Worm (Caenorhabditis elegans) whole organism, L2 larva: Measurements from ENCODE around the gene F47B7.2.

Experiments
- aly-2 ChIP-seq: fragments of 150-350 bp; optimal IDR thresholded peaks from 2 replicates; lab custom pipeline; 2014; ENCODE audit warnings: missing biosample characterization, missing genetic modification characterization
- ama-1 ChIP-seq: fragments of 150-350 bp; optimal IDR thresholded peaks from 2 replicates; lab custom pipeline; 2018; ENCODE audit warnings: inconsistent platforms
- crh-2 ChIP-seq: sonication (generic microtip); optimal IDR thresholded peaks from 2 replicates; lab custom pipeline; 2017; ENCODE audit warnings: missing biosample characterization, missing genetic modification characterization
- nhr-12 ChIP-seq: fragments of 150-350 bp; optimal IDR thresholded peaks from 2 replicates; lab custom pipeline; 2014; ENCODE audit warnings: missing biosample characterization, missing genetic modification characterization
- snpc-4 ChIP-seq: fragments of 150-350 bp; optimal IDR thresholded peaks from 2 replicates; lab custom pipeline; 2014; ENCODE audit warnings: missing biosample characterization, missing genetic modification characterization
- zag-1 ChIP-seq: fragments of 150-350 bp; optimal IDR thresholded peaks from 2 replicates; lab custom pipeline; 2014; ENCODE audit warnings: missing biosample characterization, missing genetic modification characterization
- ztf-11 ChIP-seq: sonication (generic microtip); optimal IDR thresholded peaks from 2 replicates; lab custom pipeline; 2017; ENCODE audit warnings: missing biosample characterization, missing genetic modification characterization

DNA sequence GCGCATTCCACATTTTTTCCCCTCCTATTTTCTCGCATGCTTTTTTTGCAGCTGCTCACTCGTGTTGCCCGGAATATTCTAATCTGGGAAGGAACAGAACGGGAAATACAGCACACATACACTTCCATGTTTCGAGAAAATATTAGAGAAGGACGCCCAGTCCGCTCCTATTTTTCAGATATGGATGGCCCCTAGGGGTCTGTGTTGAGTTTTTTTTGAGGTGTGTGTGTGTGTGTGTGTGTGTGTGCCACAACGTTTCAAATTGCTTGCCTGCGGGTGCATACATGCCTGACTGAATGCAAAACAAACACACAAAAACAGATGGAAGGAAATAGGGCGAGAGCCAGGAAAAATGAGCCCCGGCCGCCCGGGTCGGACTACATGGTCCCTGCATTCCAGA is 49.0 kb downstream of the F47B7.2 start:
- no peak for TF ChIP-seq crh-2
- TF ChIP-seq ama-1 (lab: Kevin White, UChicago) = no peak
- TF ChIP-seq snpc-4 (tag; lab: Kevin White, UChicago) = no peak
- TF ChIP-seq ztf-11 = no peak
- no peak for TF ChIP-seq nhr-12 (tag; lab: Kevin White, UChicago)
- no peak for TF ChIP-seq aly-2 (tag; lab: Kevin White, UChicago)
- no peak for TF ChIP-seq zag-1 (tag; lab: Kevin White, UChicago)
